Worm (Caenorhabditis elegans) whole organism, L4 larva: ENCODE data around the gene ceh-19.

Experiments
- F37D6.2 ChIP-seq: sonication (generic microtip); optimal IDR thresholded peaks from 2 replicates; lab custom pipeline; 2016; ENCODE audit warnings: mild to moderate bottlenecking, missing genetic modification characterization, missing compliant biosample characterization
- F44E2.7 ChIP-seq: fragments of 200-800 bp; sonication (Bioruptor generic); IDR thresholded peaks from 2 replicates; pipeline ENCODE4 v2.1.2; 2022; ENCODE audit warnings: missing genetic modification characterization, missing compliant biosample characterization
- Y5F2A.4 ChIP-seq: fragments of 200-800 bp; sonication (Bioruptor generic); optimal IDR thresholded peaks from 2 replicates; lab custom pipeline; 2018; ENCODE audit warnings: mild to moderate bottlenecking, missing genetic modification characterization, missing compliant biosample characterization
- Y75B8A.6 ChIP-seq: fragments of 200-800 bp; sonication (Bioruptor generic); IDR thresholded peaks from 2 replicates; pipeline ENCODE4 v1.3.6; 2022; ENCODE audit warnings: missing genetic modification reagents, missing genetic modification characterization, missing compliant biosample characterization
- ZK337.2 ChIP-seq: fragments of 200-800 bp; sonication (Bioruptor generic); IDR thresholded peaks from 2 replicates; pipeline ENCODE4 v1.3.6; 2022; ENCODE audit warnings: missing genetic modification reagents, missing genetic modification characterization, missing compliant biosample characterization
- ZK546.5 ChIP-seq, 2 experiments: sonication (generic microtip); optimal IDR thresholded peaks; 2 replicates each; lab custom pipeline; 2017; ENCODE audit warnings: missing biosample characterization in 2 of 2, missing genetic modification characterization in 2 of 2
- aha-1 ChIP-seq: fragments of 150-350 bp; peaks from one replicate; lab custom pipeline; 2014; ENCODE audit warnings: missing biosample characterization, missing genetic modification characterization
- ama-1 ChIP-seq: fragments of 150-350 bp; optimal IDR thresholded peaks from 2 replicates; lab custom pipeline; 2014; ENCODE audit warnings: inconsistent platforms, mixed read lengths
- ces-1 ChIP-seq: fragments of 150-350 bp; sonication (generic microtip); optimal IDR thresholded peaks from 4 replicates; lab custom pipeline; 2014; ENCODE audit warnings: missing biosample characterization, missing genetic modification reagents, missing genetic modification characterization
- daf-16 ChIP-seq, 3 experiments: sonication (generic microtip); optimal IDR thresholded peaks; 2 replicates each; lab custom pipeline; 2016 to 2017; ENCODE audit warnings: missing genetic modification characterization in 3 of 3, missing genetic modification reagents in 3 of 3, mild to moderate bottlenecking in 2 of 3, missing compliant biosample characterization in 2 of 3, missing biosample characterization in 1 of 3, moderate library complexity in 1 of 3
- dmd-8 ChIP-seq: fragments of 200-800 bp; sonication (Bioruptor generic); IDR thresholded peaks from 2 replicates; pipeline ENCODE4 v1.3.6; 2022; ENCODE audit warnings: missing genetic modification characterization, missing compliant biosample characterization
- dmd-9 ChIP-seq: fragments of 200-800 bp; sonication (Bioruptor generic); IDR thresholded peaks from 2 replicates; pipeline ENCODE4 v1.3.6; 2022; ENCODE audit warnings: missing genetic modification reagents, missing genetic modification characterization, missing compliant biosample characterization
- dpl-1 ChIP-seq: fragments of 150-350 bp; optimal IDR thresholded peaks from 2 replicates; lab custom pipeline; 2014; ENCODE audit warnings: missing biosample characterization, missing genetic modification reagents, missing genetic modification characterization
- duxl-1 ChIP-seq: sonication (generic microtip); optimal IDR thresholded peaks from 2 replicates; lab custom pipeline; 2016; ENCODE audit warnings: mild to moderate bottlenecking, missing genetic modification characterization, moderate library complexity, missing compliant biosample characterization; ENCODE audit not compliant: poor library complexity
- gei-8 ChIP-seq: fragments of 200-800 bp; sonication (Bioruptor generic); optimal IDR thresholded peaks from 2 replicates; lab custom pipeline; 2018; ENCODE audit warnings: mild to moderate bottlenecking, missing genetic modification characterization, missing compliant biosample characterization
- hlh-11 ChIP-seq: fragments of 200-800 bp; sonication (Bioruptor generic); optimal IDR thresholded peaks from 2 replicates; lab custom pipeline; 2018; ENCODE audit warnings: mild to moderate bottlenecking, missing genetic modification characterization, missing compliant biosample characterization
- hlh-30 ChIP-seq: sonication (generic microtip); optimal IDR thresholded peaks from 2 replicates; lab custom pipeline; 2017; ENCODE audit warnings: antibody characterized with exemption, mild to moderate bottlenecking, missing genetic modification characterization, missing compliant biosample characterization; ENCODE audit not compliant: insufficient read depth
- jun-1 ChIP-seq: fragments of 150-350 bp; optimal IDR thresholded peaks from 2 replicates; lab custom pipeline; 2014; ENCODE audit warnings: missing biosample characterization, missing genetic modification reagents, missing genetic modification characterization
- lin-1 ChIP-seq: fragments of 200-800 bp; sonication (Bioruptor generic); IDR thresholded peaks from 2 replicates; pipeline ENCODE4 v1.3.6; 2022; ENCODE audit warnings: missing genetic modification reagents, missing genetic modification characterization, missing compliant biosample characterization
- lin-15B ChIP-seq: fragments of 150-350 bp; sonication (generic microtip); optimal IDR thresholded peaks from 3 replicates; lab custom pipeline; 2014; ENCODE audit warnings: missing biosample characterization, missing genetic modification characterization
- lin-38 ChIP-seq: fragments of 200-800 bp; sonication (Bioruptor generic); IDR thresholded peaks from 2 replicates; pipeline ENCODE4 v1.3.6; 2022; ENCODE audit warnings: missing genetic modification reagents, missing genetic modification characterization, missing compliant biosample characterization
- lir-3 ChIP-seq: sonication (generic microtip); optimal IDR thresholded peaks from 2 replicates; lab custom pipeline; 2016; ENCODE audit warnings: mild to moderate bottlenecking, missing genetic modification characterization, missing compliant biosample characterization
- lsy-2 ChIP-seq, 2 experiments: fragments of 150-350 bp in 1 of 2; sonication (generic microtip) in 1 of 2; optimal IDR thresholded peaks; 2 replicates each; lab custom pipeline; 2014 to 2017; ENCODE audit warnings: missing biosample characterization in 2 of 2, missing genetic modification characterization in 2 of 2
- madf-5 ChIP-seq, 2 experiments: fragments of 200-800 bp; sonication (Bioruptor generic); IDR thresholded peaks; 2 replicates each; pipeline ENCODE4 v1.3.6; 2022; ENCODE audit warnings: missing compliant biosample characterization in 2 of 2, missing genetic modification characterization in 2 of 2
- mdl-1 ChIP-seq, 2 experiments: fragments of 150-350 bp in 1 of 2; sonication (generic microtip) in 1 of 2; optimal IDR thresholded peaks; 2 replicates each; lab custom pipeline; 2014 to 2017; ENCODE audit warnings: missing biosample characterization in 2 of 2, missing genetic modification characterization in 2 of 2
- mes-2 ChIP-seq: sonication (generic microtip); optimal IDR thresholded peaks from 2 replicates; lab custom pipeline; 2016; ENCODE audit warnings: missing genotype, mild to moderate bottlenecking, missing genetic modification characterization, missing compliant biosample characterization; ENCODE audit not compliant: poor library complexity, severe bottlenecking
- mxl-3 ChIP-seq: fragments of 200-800 bp; sonication (Bioruptor generic); optimal IDR thresholded peaks from 2 replicates; lab custom pipeline; 2018; ENCODE audit warnings: mild to moderate bottlenecking, missing genetic modification characterization, missing compliant biosample characterization
- nhr-10 ChIP-seq: fragments of 150-350 bp; optimal IDR thresholded peaks from 2 replicates; lab custom pipeline; 2014; ENCODE audit warnings: missing biosample characterization, missing genetic modification characterization
- nhr-102 ChIP-seq: sonication (generic microtip); optimal IDR thresholded peaks from 2 replicates; lab custom pipeline; 2016; ENCODE audit warnings: mild to moderate bottlenecking, missing genetic modification characterization, moderate library complexity, missing compliant biosample characterization
- nhr-111 ChIP-seq: fragments of 200-800 bp; sonication (Bioruptor generic); optimal IDR thresholded peaks from 2 replicates; lab custom pipeline; 2018; ENCODE audit warnings: mild to moderate bottlenecking, missing genetic modification characterization, missing compliant biosample characterization
- nhr-237 ChIP-seq: sonication (generic microtip); optimal IDR thresholded peaks from 2 replicates; lab custom pipeline; 2017; ENCODE audit warnings: missing biosample characterization, missing genetic modification characterization
- nhr-28 ChIP-seq: fragments of 150-350 bp; optimal IDR thresholded peaks from 2 replicates; lab custom pipeline; 2014; ENCODE audit warnings: missing biosample characterization, missing genetic modification characterization
- nhr-41 ChIP-seq: fragments of 200-800 bp; sonication (Bioruptor generic); IDR thresholded peaks from 2 replicates; pipeline ENCODE4 v1.3.6; 2022; ENCODE audit warnings: missing genetic modification reagents, missing genetic modification characterization, missing compliant biosample characterization
- nhr-48 ChIP-seq: sonication (generic microtip); optimal IDR thresholded peaks from 2 replicates; lab custom pipeline; 2016; ENCODE audit warnings: mild to moderate bottlenecking, missing genetic modification characterization, missing compliant biosample characterization
- nhr-6 ChIP-seq: fragments of 150-350 bp; optimal IDR thresholded peaks from 2 replicates; lab custom pipeline; 2014; ENCODE audit warnings: missing biosample characterization, missing genetic modification characterization
- nhr-77 ChIP-seq: fragments of 150-350 bp; optimal IDR thresholded peaks from 2 replicates; lab custom pipeline; 2014; ENCODE audit warnings: missing biosample characterization, missing genetic modification characterization
- pha-4 ChIP-seq, 2 experiments: fragments of 150-350 bp in 1 of 2; fragments of 200-800 bp in 1 of 2; sonication (Bioruptor generic) in 1 of 2; IDR thresholded peaks in 1 of 2; optimal IDR thresholded peaks in 1 of 2; 2 replicates each; pipeline versions ENCODE4 v1.3.6 to Lab custom; 2014 to 2022; ENCODE audit warnings: missing genetic modification characterization in 2 of 2, missing genetic modification reagents in 2 of 2, missing biosample characterization in 1 of 2, missing compliant biosample characterization in 1 of 2
- php-3 ChIP-seq: fragments of 200-800 bp; sonication (Bioruptor generic); IDR thresholded peaks from 2 replicates; pipeline ENCODE4 v1.3.6; 2022; ENCODE audit warnings: missing genetic modification reagents, missing genetic modification characterization, missing compliant biosample characterization
- pqm-1 ChIP-seq: sonication (generic microtip); optimal IDR thresholded peaks from 2 replicates; lab custom pipeline; 2017; ENCODE audit warnings: missing biosample characterization, missing genetic modification characterization
- rbr-2 ChIP-seq: sonication (generic microtip); optimal IDR thresholded peaks from 2 replicates; lab custom pipeline; 2016; ENCODE audit warnings: missing genotype, missing genetic modification characterization, missing compliant biosample characterization
- set-16 ChIP-seq: fragments of 200-800 bp; sonication (Bioruptor generic); IDR thresholded peaks from 2 replicates; pipeline ENCODE4 v1.3.6; 2022; ENCODE audit warnings: missing genetic modification reagents, missing genetic modification characterization, missing compliant biosample characterization
- snpc-1.2 ChIP-seq: fragments of 200-800 bp; sonication (Bioruptor generic); IDR thresholded peaks from 2 replicates; pipeline ENCODE4 v1.3.6; 2022; ENCODE audit warnings: missing genetic modification reagents, missing genetic modification characterization, missing compliant biosample characterization
- spr-1 ChIP-seq: sonication (generic microtip); optimal IDR thresholded peaks from 2 replicates; lab custom pipeline; 2016; ENCODE audit warnings: mild to moderate bottlenecking, missing genetic modification characterization, missing compliant biosample characterization
- spr-3 ChIP-seq: fragments of 200-800 bp; sonication (Bioruptor generic); optimal IDR thresholded peaks from 2 replicates; lab custom pipeline; 2018; ENCODE audit warnings: mild to moderate bottlenecking, missing genetic modification characterization, missing compliant biosample characterization
- tag-97 ChIP-seq: fragments of 200-800 bp; sonication (Bioruptor generic); IDR thresholded peaks from 2 replicates; pipeline ENCODE4 v1.3.6; 2022; ENCODE audit warnings: missing genetic modification characterization, missing compliant biosample characterization
- zag-1 ChIP-seq: fragments of 150-350 bp; optimal IDR thresholded peaks from 2 replicates; lab custom pipeline; 2014; ENCODE audit warnings: missing biosample characterization, missing genetic modification characterization

The ceh-19 gene

ce11 chrIV:7987083-7987482 is 31.3 kb upstream of the ceh-19 start, which contains the start of gene mec-17:
Gene mec-17, minus strand, starts transcription at chrIV:7987183.
- TF ChIP-seq madf-5 (GFP tag; IDR thresholded peaks at IDR 0.05; lab: Robert Waterston, UW) (no peak), mxl-3 (no peak), mdl-1 (tag; optimal IDR thresholded peaks at IDR 0.05; lab: Kevin White, UChicago) (no peak), daf-16 (GFP tag; optimal IDR thresholded peaks at IDR 0.05; lab: Kevin White, UChicago) (no peak), daf-16 (tag; optimal IDR thresholded peaks at IDR 0.05; lab: Kevin White, UChicago) (no peak), mes-2 (no peak), jun-1 (tag; lab: Kevin White, UChicago) (no peak), lin-1 (GFP tag; lab: Robert Waterston, UW) (no peak), nhr-10 (no peak), php-3 (GFP tag; lab: Robert Waterston, UW) (no peak), ZK546.5 (tag; optimal IDR thresholded peaks at IDR 0.05; lab: Kevin White, UChicago) (no peak), lsy-2 (tag; optimal IDR thresholded peaks at IDR 0.05; lab: Kevin White, UChicago) (no peak)
- TF ChIP-seq, all 104 proteins: peak for 0

- TF ChIP-seq nhr-48 (peak; percentile 29), duxl-1 (no peak), hlh-11 (tag; lab: Kevin White, UChicago) (peak; percentile 27), nhr-28 (peak; percentile 46), mxl-3 (peak; percentile 61), nhr-6 (tag; lab: Kevin White, UChicago) (no peak), Y75B8A.6 (GFP tag; lab: Robert Waterston, UW) (no peak), gei-8 (GFP tag; lab: Kevin White, UChicago) (no peak), spr-3 (GFP tag; lab: Kevin White, UChicago) (no peak), ces-1 (GFP tag; lab: Kevin White, UChicago) (no peak), nhr-102 (no peak), lir-3 (tag; lab: Kevin White, UChicago) (no peak), nhr-41 (GFP tag; lab: Robert Waterston, UW) (no peak), rbr-2 (no peak), ZK337.2 (GFP tag; lab: Robert Waterston, UW) (no peak), mdl-1 (tag; optimal IDR thresholded peaks at IDR 0.05; lab: Kevin White, UChicago) (peak in 1 of 2 experiments; percentile 49), dmd-8 (GFP tag; lab: Robert Waterston, UW) (no peak), tag-97 (no peak), hlh-30 (tag; lab: Kevin White, UChicago) (peak; percentile 38), aha-1 (tag; lab: Kevin White, UChicago) (peak; percentile 47), nhr-237 (tag; lab: Kevin White, UChicago) (no peak), lin-1 (GFP tag; lab: Robert Waterston, UW) (no peak), set-16 (no peak), nhr-111 (GFP tag; lab: Kevin White, UChicago) (no peak)
These were observed 30.0 kb upstream of the ceh-19 start for ce11 chrIV:7985737-7986136.

- TF ChIP-seq nhr-77 (tag; lab: Kevin White, UChicago) (no peak), lir-3 (tag; lab: Kevin White, UChicago) (no peak), spr-1 (peak; percentile 31), pha-4 (GFP tag; IDR thresholded peaks at IDR 0.05; lab: Robert Waterston, UW) (peak; percentile 34; the same call in 1 of the 2 replicates), pha-4 (tag; optimal IDR thresholded peaks at IDR 0.05; lab: Kevin White, UChicago) (no peak), F37D6.2 (no peak), Y5F2A.4 (GFP tag; lab: Kevin White, UChicago) (no peak), nhr-102 (peak; percentile 35), pqm-1 (tag; lab: Kevin White, UChicago) (no peak), mes-2 (peak; percentile 16), ZK546.5 (tag; optimal IDR thresholded peaks at IDR 0.05; lab: Kevin White, UChicago) (no peak), snpc-1.2 (GFP tag; lab: Robert Waterston, UW) (no peak), ZK337.2 (GFP tag; lab: Robert Waterston, UW) (no peak), nhr-48 (peak; percentile 29), nhr-237 (tag; lab: Kevin White, UChicago) (no peak), nhr-28 (no peak), lin-38 (GFP tag; lab: Robert Waterston, UW) (peak; percentile 47), zag-1 (tag; lab: Kevin White, UChicago) (no peak), dmd-9 (GFP tag; lab: Robert Waterston, UW) (0 out of 2 replicates have a peak, but pooled peaks have one; percentile 46), hlh-30 (tag; lab: Kevin White, UChicago) (no peak), aha-1 (tag; lab: Kevin White, UChicago) (peak; percentile 58), dpl-1 (no peak), lin-15B (no peak), F44E2.7 (GFP tag; lab: Robert Waterston, UW) (no peak), ama-1 (lab: Kevin White, UChicago) (no peak)
These were observed 28.1 kb upstream of the ceh-19 start for ce11 chrIV:7983728-7984346.
